Worm (Caenorhabditis elegans) whole organism, L4 larva: ENCODE results near the gene srt-70.

ENCODE experiments used
- D1046.2 ChIP-seq: fragments of 200-800 bp; sonication (Bioruptor generic); IDR thresholded peaks from 2 replicates; pipeline ENCODE4 v1.3.6; 2022; ENCODE audit warnings: missing genetic modification characterization, missing compliant biosample characterization
- F26F4.8 ChIP-seq: fragments of 200-800 bp; sonication (Bioruptor generic); conservative IDR thresholded peaks from 2 replicates; pipeline ENCODE4 v1.3.6; 2022; ENCODE audit warnings: missing genetic modification characterization, missing compliant biosample characterization
- F37D6.2 ChIP-seq: sonication (generic microtip); optimal IDR thresholded peaks from 2 replicates; lab custom pipeline; 2016; ENCODE audit warnings: mild to moderate bottlenecking, missing genetic modification characterization, missing compliant biosample characterization
- F44E2.7 ChIP-seq: fragments of 200-800 bp; sonication (Bioruptor generic); IDR thresholded peaks from 2 replicates; pipeline ENCODE4 v2.1.2; 2022; ENCODE audit warnings: missing genetic modification characterization, missing compliant biosample characterization
- Y48G9A.11 ChIP-seq: fragments of 200-800 bp; sonication (Bioruptor generic); IDR thresholded peaks from 2 replicates; pipeline ENCODE4 v1.3.6; 2022; ENCODE audit warnings: missing genetic modification reagents, missing genetic modification characterization, missing compliant biosample characterization
- Y5F2A.4 ChIP-seq: fragments of 200-800 bp; sonication (Bioruptor generic); optimal IDR thresholded peaks from 2 replicates; lab custom pipeline; 2018; ENCODE audit warnings: mild to moderate bottlenecking, missing genetic modification characterization, missing compliant biosample characterization
- aly-2 ChIP-seq: sonication (generic microtip); optimal IDR thresholded peaks from 2 replicates; lab custom pipeline; 2018; ENCODE audit warnings: missing biosample characterization, missing genetic modification characterization
- ama-1 ChIP-seq: fragments of 150-350 bp; optimal IDR thresholded peaks from 2 replicates; lab custom pipeline; 2014; ENCODE audit warnings: inconsistent platforms, mixed read lengths
- ceh-20 ChIP-seq: fragments of 200-800 bp; sonication (Bioruptor generic); IDR thresholded peaks from 2 replicates; pipeline ENCODE4 v1.3.6; 2022; ENCODE audit warnings: missing genetic modification reagents, missing genetic modification characterization, missing compliant biosample characterization
- ceh-28 ChIP-seq: fragments of 150-350 bp; optimal IDR thresholded peaks from 2 replicates; lab custom pipeline; 2014; ENCODE audit warnings: missing biosample characterization, missing genetic modification reagents, missing genetic modification characterization
- ceh-32 ChIP-seq: sonication (generic microtip); optimal IDR thresholded peaks from 2 replicates; lab custom pipeline; 2016; ENCODE audit warnings: mild to moderate bottlenecking, missing genetic modification characterization, missing compliant biosample characterization; ENCODE audit not compliant: poor library complexity
- ceh-44 ChIP-seq: fragments of 200-800 bp; sonication (Bioruptor generic); IDR thresholded peaks from 2 replicates; pipeline ENCODE4 v1.3.6; 2022; ENCODE audit warnings: missing genetic modification reagents, missing genetic modification characterization, missing compliant biosample characterization
- ceh-82 ChIP-seq: sonication (generic microtip); optimal IDR thresholded peaks from 2 replicates; lab custom pipeline; 2017; ENCODE audit warnings: missing biosample characterization, missing genetic modification characterization
- ctbp-1 ChIP-seq: fragments of 200-800 bp; sonication (Bioruptor generic); IDR thresholded peaks from 2 replicates; pipeline ENCODE4 v1.3.6; 2022; ENCODE audit warnings: missing genetic modification reagents, missing genetic modification characterization, missing compliant biosample characterization
- daf-12 ChIP-seq: fragments of 150-350 bp; optimal IDR thresholded peaks from 2 replicates; lab custom pipeline; 2014; ENCODE audit warnings: missing biosample characterization, missing genetic modification reagents, missing genetic modification characterization
- daf-16 ChIP-seq, 3 experiments: sonication (generic microtip); optimal IDR thresholded peaks; 2 replicates each; lab custom pipeline; 2016 to 2017; ENCODE audit warnings: missing genetic modification characterization in 3 of 3, missing genetic modification reagents in 3 of 3, mild to moderate bottlenecking in 2 of 3, missing compliant biosample characterization in 2 of 3, missing biosample characterization in 1 of 3, moderate library complexity in 1 of 3
- daf-19 ChIP-seq: fragments of 200-800 bp; sonication (Bioruptor generic); conservative IDR thresholded peaks from 2 replicates; pipeline ENCODE4 v1.3.6; 2022; ENCODE audit warnings: missing genetic modification characterization, missing compliant biosample characterization
- dmd-6 ChIP-seq: fragments of 200-800 bp; sonication (Bioruptor generic); IDR thresholded peaks from 2 replicates; pipeline ENCODE4 v1.3.6; 2022; ENCODE audit warnings: missing genetic modification reagents, missing genetic modification characterization, missing compliant biosample characterization
- dmd-8 ChIP-seq: fragments of 200-800 bp; sonication (Bioruptor generic); IDR thresholded peaks from 2 replicates; pipeline ENCODE4 v1.3.6; 2022; ENCODE audit warnings: missing genetic modification characterization, missing compliant biosample characterization
- dmd-9 ChIP-seq: fragments of 200-800 bp; sonication (Bioruptor generic); IDR thresholded peaks from 2 replicates; pipeline ENCODE4 v1.3.6; 2022; ENCODE audit warnings: missing genetic modification reagents, missing genetic modification characterization, missing compliant biosample characterization
- dpl-1 ChIP-seq: fragments of 150-350 bp; optimal IDR thresholded peaks from 2 replicates; lab custom pipeline; 2014; ENCODE audit warnings: missing biosample characterization, missing genetic modification reagents, missing genetic modification characterization
- duxl-1 ChIP-seq: sonication (generic microtip); optimal IDR thresholded peaks from 2 replicates; lab custom pipeline; 2016; ENCODE audit warnings: mild to moderate bottlenecking, missing genetic modification characterization, moderate library complexity, missing compliant biosample characterization; ENCODE audit not compliant: poor library complexity
- egl-27 ChIP-seq: sonication (generic microtip); optimal IDR thresholded peaks from 3 replicates; lab custom pipeline; 2017; ENCODE audit warnings: missing biosample characterization, missing genetic modification reagents, missing genetic modification characterization
- egl-43 ChIP-seq: fragments of 200-800 bp; sonication (Bioruptor generic); IDR thresholded peaks from 2 replicates; pipeline ENCODE4 v1.3.6; 2022; ENCODE audit warnings: missing genetic modification reagents, missing genetic modification characterization, missing compliant biosample characterization
- gei-8 ChIP-seq: fragments of 200-800 bp; sonication (Bioruptor generic); optimal IDR thresholded peaks from 2 replicates; lab custom pipeline; 2018; ENCODE audit warnings: mild to moderate bottlenecking, missing genetic modification characterization, missing compliant biosample characterization
- hlh-30 ChIP-seq: sonication (generic microtip); optimal IDR thresholded peaks from 2 replicates; lab custom pipeline; 2017; ENCODE audit warnings: antibody characterized with exemption, mild to moderate bottlenecking, missing genetic modification characterization, missing compliant biosample characterization; ENCODE audit not compliant: insufficient read depth
- hmg-1.1 ChIP-seq: fragments of 200-800 bp; sonication (Bioruptor generic); IDR thresholded peaks from 2 replicates; pipeline ENCODE4 v1.3.6; 2022; ENCODE audit warnings: missing genetic modification reagents, missing genetic modification characterization, missing compliant biosample characterization
- lin-1 ChIP-seq: fragments of 200-800 bp; sonication (Bioruptor generic); IDR thresholded peaks from 2 replicates; pipeline ENCODE4 v1.3.6; 2022; ENCODE audit warnings: missing genetic modification reagents, missing genetic modification characterization, missing compliant biosample characterization
- lin-38 ChIP-seq: fragments of 200-800 bp; sonication (Bioruptor generic); IDR thresholded peaks from 2 replicates; pipeline ENCODE4 v1.3.6; 2022; ENCODE audit warnings: missing genetic modification reagents, missing genetic modification characterization, missing compliant biosample characterization
- lin-39 ChIP-seq: fragments of 150-350 bp; optimal IDR thresholded peaks from 2 replicates; lab custom pipeline; 2014; ENCODE audit warnings: missing biosample characterization, missing genetic modification reagents, missing genetic modification characterization
- mep-1 ChIP-seq: fragments of 150-350 bp; sonication (generic microtip); optimal IDR thresholded peaks from 3 replicates; lab custom pipeline; 2014; ENCODE audit warnings: missing biosample characterization, missing genetic modification characterization
- nhr-111 ChIP-seq: fragments of 200-800 bp; sonication (Bioruptor generic); optimal IDR thresholded peaks from 2 replicates; lab custom pipeline; 2018; ENCODE audit warnings: mild to moderate bottlenecking, missing genetic modification characterization, missing compliant biosample characterization
- nhr-25 ChIP-seq: sonication (generic microtip); optimal IDR thresholded peaks from 2 replicates; lab custom pipeline; 2017; ENCODE audit warnings: missing genetic modification characterization, mild to moderate bottlenecking, missing compliant biosample characterization, antibody characterized with exemption, moderate library complexity, borderline replicate concordance; ENCODE audit not compliant: insufficient read depth
- nhr-28 ChIP-seq: fragments of 150-350 bp; optimal IDR thresholded peaks from 2 replicates; lab custom pipeline; 2014; ENCODE audit warnings: missing biosample characterization, missing genetic modification characterization
- nhr-41 ChIP-seq: fragments of 200-800 bp; sonication (Bioruptor generic); IDR thresholded peaks from 2 replicates; pipeline ENCODE4 v1.3.6; 2022; ENCODE audit warnings: missing genetic modification reagents, missing genetic modification characterization, missing compliant biosample characterization
- nhr-42 ChIP-seq: fragments of 200-800 bp; sonication (Bioruptor generic); IDR thresholded peaks from 2 replicates; pipeline ENCODE4 v1.3.6; 2022; ENCODE audit warnings: missing genetic modification characterization, missing compliant biosample characterization
- nhr-48 ChIP-seq: sonication (generic microtip); optimal IDR thresholded peaks from 2 replicates; lab custom pipeline; 2016; ENCODE audit warnings: mild to moderate bottlenecking, missing genetic modification characterization, missing compliant biosample characterization
- php-3 ChIP-seq: fragments of 200-800 bp; sonication (Bioruptor generic); IDR thresholded peaks from 2 replicates; pipeline ENCODE4 v1.3.6; 2022; ENCODE audit warnings: missing genetic modification reagents, missing genetic modification characterization, missing compliant biosample characterization
- snpc-1.2 ChIP-seq: fragments of 200-800 bp; sonication (Bioruptor generic); IDR thresholded peaks from 2 replicates; pipeline ENCODE4 v1.3.6; 2022; ENCODE audit warnings: missing genetic modification reagents, missing genetic modification characterization, missing compliant biosample characterization
- spr-3 ChIP-seq: fragments of 200-800 bp; sonication (Bioruptor generic); optimal IDR thresholded peaks from 2 replicates; lab custom pipeline; 2018; ENCODE audit warnings: mild to moderate bottlenecking, missing genetic modification characterization, missing compliant biosample characterization
- unc-39 ChIP-seq: sonication (generic microtip); optimal IDR thresholded peaks from 2 replicates; lab custom pipeline; 2017; ENCODE audit warnings: missing biosample characterization, missing genetic modification characterization
- unc-62 ChIP-seq, 3 experiments: fragments of 150-350 bp in 1 of 3; sonication (generic microtip); optimal IDR thresholded peaks in 2 of 3; peaks in 1 of 3; 1 replicate in 1 of 3; 2 replicates in 2 of 3; lab custom pipeline; 2014 to 2017; ENCODE audit warnings: missing biosample characterization in 3 of 3, missing genetic modification characterization in 3 of 3, missing genetic modification reagents in 3 of 3, missing genotype in 1 of 3
- vab-7 ChIP-seq: fragments of 200-800 bp; sonication (Bioruptor generic); IDR thresholded peaks from 2 replicates; pipeline ENCODE4 v1.3.6; 2022; ENCODE audit warnings: missing genetic modification reagents, missing genetic modification characterization, missing compliant biosample characterization
- zag-1 ChIP-seq: fragments of 150-350 bp; optimal IDR thresholded peaks from 2 replicates; lab custom pipeline; 2014; ENCODE audit warnings: missing biosample characterization, missing genetic modification characterization
- zfp-2 ChIP-seq: sonication (generic microtip); optimal IDR thresholded peaks from 2 replicates; lab custom pipeline; 2016; ENCODE audit warnings: mild to moderate bottlenecking, missing genetic modification characterization, missing compliant biosample characterization
- zfp-3 ChIP-seq: fragments of 200-800 bp; sonication (Bioruptor generic); conservative IDR thresholded peaks from 2 replicates; pipeline ENCODE4 v1.3.6; 2022; ENCODE audit warnings: missing genetic modification reagents, missing genetic modification characterization, missing compliant biosample characterization
- zip-11 ChIP-seq: fragments of 200-800 bp; sonication (Bioruptor generic); IDR thresholded peaks from 2 replicates; pipeline ENCODE4 v1.3.6; 2022; ENCODE audit warnings: missing genetic modification characterization, missing compliant biosample characterization
- ztf-7 ChIP-seq: fragments of 150-350 bp; optimal IDR thresholded peaks from 2 replicates; lab custom pipeline; 2014; ENCODE audit warnings: missing biosample characterization, missing genetic modification characterization

The srt-70 gene

DNA sequence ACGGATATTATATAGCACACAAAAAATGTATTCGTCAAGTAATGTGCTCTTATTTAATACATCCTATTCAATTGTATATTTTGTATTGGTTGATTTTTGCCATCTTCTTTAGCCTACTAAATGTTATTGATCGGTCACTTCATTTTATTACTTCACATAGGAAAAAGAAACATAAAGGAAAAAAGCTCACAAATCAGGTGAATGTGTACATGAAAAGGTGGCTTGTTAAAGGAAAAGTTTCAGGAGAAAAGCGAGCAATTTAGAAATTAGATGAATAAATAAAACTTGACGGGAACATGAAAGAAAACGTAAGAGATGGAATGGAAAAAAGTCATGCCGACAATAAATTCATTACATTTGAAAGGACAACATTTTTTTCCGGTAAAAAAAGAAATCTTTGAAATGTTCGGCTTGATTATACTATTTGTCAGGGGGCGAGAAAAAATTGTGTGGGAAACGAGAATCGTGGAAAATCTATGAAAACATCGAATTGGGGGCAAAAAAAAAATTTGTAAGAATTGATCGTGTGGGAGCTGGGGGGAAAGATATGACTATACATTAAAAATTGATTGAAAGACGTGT lies 16.2 kb upstream of the srt-70 start (continued):
- TF ChIP-seq gei-8 (GFP tag; lab: Kevin White, UChicago): no peak
- no peak for TF ChIP-seq duxl-1 (tag; lab: Kevin White, UChicago)
- TF ChIP-seq daf-16 (GFP tag; optimal IDR thresholded peaks at IDR 0.05; lab: Kevin White, UChicago): peak in 1 of 2 experiments; percentile 82
- peak; percentile 31 for TF ChIP-seq daf-16 (tag; optimal IDR thresholded peaks at IDR 0.05; lab: Kevin White, UChicago)
- TF ChIP-seq F37D6.2 (tag; lab: Kevin White, UChicago): no peak
- no peak for TF ChIP-seq hmg-1.1 (GFP tag; lab: Robert Waterston, UW)
- no peak for TF ChIP-seq egl-43 (GFP tag; lab: Robert Waterston, UW)
- TF ChIP-seq nhr-28: no peak
- TF ChIP-seq ama-1 (lab: Kevin White, UChicago): peak; percentile 47
- TF ChIP-seq F26F4.8 (GFP tag; lab: Robert Waterston, UW): no peak
- TF ChIP-seq dmd-9 (GFP tag; lab: Robert Waterston, UW): no peak
- TF ChIP-seq php-3: no peak
- no peak for TF ChIP-seq lin-38
- TF ChIP-seq snpc-1.2 (GFP tag; lab: Robert Waterston, UW): no peak
- TF ChIP-seq nhr-111: peak; percentile 12
- TF ChIP-seq D1046.2 (GFP tag; lab: Robert Waterston, UW): no peak
- no peak for TF ChIP-seq ceh-32 (tag; lab: Kevin White, UChicago)
- no peak for TF ChIP-seq vab-7 (GFP tag; lab: Robert Waterston, UW)
- TF ChIP-seq ceh-44 (GFP tag; lab: Robert Waterston, UW): no peak
- TF ChIP-seq dmd-8 (GFP tag; lab: Robert Waterston, UW): 0 out of 2 replicates have a peak, but pooled peaks have one; percentile 22
- TF ChIP-seq nhr-41: no peak
- peak; percentile 0 for TF ChIP-seq dpl-1
- TF ChIP-seq lin-1: no peak
- TF ChIP-seq ztf-7 (tag; lab: Kevin White, UChicago): no peak
- no peak for TF ChIP-seq Y5F2A.4 (GFP tag; lab: Kevin White, UChicago)

- TF ChIP-seq daf-12 (tag; lab: Kevin White, UChicago) (no peak), spr-3 (GFP tag; lab: Kevin White, UChicago) (peak; percentile 33), nhr-111 (no peak), ceh-28 (tag; lab: Kevin White, UChicago) (no peak), nhr-28 (no peak), daf-19 (GFP tag; lab: Robert Waterston, UW) (no peak), egl-43 (GFP tag; lab: Robert Waterston, UW) (peak; percentile 62; the same call in 1 of the 2 replicates), Y5F2A.4 (GFP tag; lab: Kevin White, UChicago) (no peak), zag-1 (tag; lab: Kevin White, UChicago) (no peak), ceh-82 (tag; lab: Kevin White, UChicago) (no peak), daf-16 (GFP tag; optimal IDR thresholded peaks at IDR 0.05; lab: Kevin White, UChicago) (no peak), daf-16 (tag; optimal IDR thresholded peaks at IDR 0.05; lab: Kevin White, UChicago) (no peak), ctbp-1 (GFP tag; lab: Robert Waterston, UW) (no peak), hlh-30 (peak; percentile 61), zfp-3 (GFP tag; lab: Robert Waterston, UW) (no peak), ceh-20 (GFP tag; lab: Robert Waterston, UW) (no peak), zip-11 (GFP tag; lab: Robert Waterston, UW) (no peak), unc-39 (tag; lab: Kevin White, UChicago) (no peak), zfp-2 (no peak), unc-62 (GFP tag; optimal IDR thresholded peaks at IDR 0.05 in 1 of 2; lab: Kevin White, UChicago) (no peak), unc-62 (tag; optimal IDR thresholded peaks at IDR 0.05; lab: Kevin White, UChicago) (no peak), aly-2 (no peak), mep-1 (peak; percentile 34), lin-39 (tag; lab: Kevin White, UChicago) (no peak), ceh-44 (GFP tag; lab: Robert Waterston, UW) (no peak), nhr-42 (GFP tag; lab: Robert Waterston, UW) (no peak), F44E2.7 (GFP tag; lab: Robert Waterston, UW) (no peak), egl-27 (no peak), Y48G9A.11 (GFP tag; lab: Robert Waterston, UW) (no peak), dmd-6 (GFP tag; lab: Robert Waterston, UW) (0 out of 2 replicates have a peak, but pooled peaks have one; percentile 37), nhr-48 (tag; lab: Kevin White, UChicago) (no peak), nhr-25 (no peak)
Observed at ce11 chrV:5274974-5275373, 15.6 kb upstream of the srt-70 start.
